Worm (Caenorhabditis elegans) whole organism, L1 larva: Measurements from ENCODE around the gene dhs-18.

Experiments
- C04F5.9 ChIP-seq: sonication (generic microtip); optimal IDR thresholded peaks from 2 replicates; lab custom pipeline; 2016; ENCODE audit warnings: missing genetic modification characterization, missing compliant biosample characterization
- C16A3.4 ChIP-seq: fragments of 150-350 bp; optimal IDR thresholded peaks from 2 replicates; lab custom pipeline; 2014; ENCODE audit warnings: missing biosample characterization, missing genetic modification characterization
- F16B12.6 ChIP-seq: fragments of 150-350 bp; optimal IDR thresholded peaks from 2 replicates; lab custom pipeline; 2014; ENCODE audit warnings: missing biosample characterization, missing genetic modification characterization
- Y116A8C.19 ChIP-seq: sonication (generic microtip); optimal IDR thresholded peaks from 2 replicates; lab custom pipeline; 2016; ENCODE audit warnings: missing compliant biosample characterization, missing genetic modification characterization, borderline replicate concordance
- aha-1 ChIP-seq: fragments of 150-350 bp; optimal IDR thresholded peaks from 2 replicates; lab custom pipeline; 2014; ENCODE audit warnings: missing biosample characterization, missing genetic modification characterization
- alr-1 ChIP-seq: fragments of 200-800 bp; sonication (Bioruptor generic); optimal IDR thresholded peaks from 2 replicates; lab custom pipeline; 2018; ENCODE audit warnings: borderline replicate concordance, mild to moderate bottlenecking, missing genetic modification characterization, missing compliant biosample characterization
- aly-2 ChIP-seq: fragments of 150-350 bp; optimal IDR thresholded peaks from 2 replicates; lab custom pipeline; 2014; ENCODE audit warnings: missing biosample characterization, missing genetic modification characterization
- ama-1 ChIP-seq: fragments of 150-350 bp; optimal IDR thresholded peaks from 2 replicates; lab custom pipeline; 2014
- ceh-63 ChIP-seq: fragments of 200-800 bp; sonication (Bioruptor generic); optimal IDR thresholded peaks from 2 replicates; lab custom pipeline; 2018; ENCODE audit warnings: mild to moderate bottlenecking, missing genetic modification characterization, missing compliant biosample characterization
- ceh-8 ChIP-seq: fragments of 200-800 bp; sonication (Bioruptor generic); optimal IDR thresholded peaks from 2 replicates; lab custom pipeline; 2018; ENCODE audit warnings: mild to moderate bottlenecking, missing genetic modification characterization, moderate library complexity, missing compliant biosample characterization
- ceh-82 ChIP-seq, 3 experiments: fragments of 150-350 bp in 1 of 3; sonication (generic microtip) in 2 of 3; optimal IDR thresholded peaks; 2 replicates each; lab custom pipeline; 2014 to 2017; ENCODE audit warnings: missing biosample characterization in 3 of 3, missing genetic modification characterization in 3 of 3
- ceh-88 ChIP-seq: fragments of 200-800 bp; sonication (Bioruptor generic); IDR thresholded peaks from 2 replicates; pipeline ENCODE4 v1.3.6; 2022; ENCODE audit warnings: missing genetic modification characterization, missing compliant biosample characterization
- ceh-90 ChIP-seq: sonication (generic microtip); optimal IDR thresholded peaks from 2 replicates; lab custom pipeline; 2016; ENCODE audit warnings: missing genetic modification characterization, missing compliant biosample characterization
- ces-1 ChIP-seq: fragments of 150-350 bp; optimal IDR thresholded peaks from 2 replicates; lab custom pipeline; 2014; ENCODE audit warnings: missing biosample characterization, missing genetic modification reagents, missing genetic modification characterization
- dpl-1 ChIP-seq, 3 experiments: fragments of 150-350 bp in 2 of 3; sonication (generic microtip) in 1 of 3; optimal IDR thresholded peaks; 2 replicates each; lab custom pipeline; 2014 to 2017; ENCODE audit warnings: missing biosample characterization in 3 of 3, missing genetic modification characterization in 3 of 3, missing genetic modification reagents in 3 of 3
- dsc-1 ChIP-seq: sonication (generic microtip); optimal IDR thresholded peaks from 2 replicates; lab custom pipeline; 2016; ENCODE audit warnings: mild to moderate bottlenecking, missing genetic modification characterization, missing compliant biosample characterization
- egl-27 ChIP-seq, 2 experiments: fragments of 150-350 bp in 1 of 2; sonication (generic microtip); optimal IDR thresholded peaks; 3 replicates each; lab custom pipeline; 2017 to 2018; ENCODE audit warnings: missing biosample characterization in 2 of 2, missing genetic modification characterization in 2 of 2, missing genetic modification reagents in 2 of 2
- elt-2 ChIP-seq: sonication (generic microtip); optimal IDR thresholded peaks from 2 replicates; lab custom pipeline; 2016; ENCODE audit warnings: missing genetic modification characterization, mild to moderate bottlenecking, inconsistent platforms, missing compliant biosample characterization, missing genetic modification reagents
- ets-5 ChIP-seq: fragments of 200-800 bp; sonication (Bioruptor generic); IDR thresholded peaks from 2 replicates; pipeline ENCODE4 v1.3.6; 2022; ENCODE audit warnings: missing genetic modification characterization, missing compliant biosample characterization
- fkh-10 ChIP-seq: sonication (generic microtip); optimal IDR thresholded peaks from 2 replicates; lab custom pipeline; 2017; ENCODE audit warnings: missing biosample characterization, missing genetic modification reagents, missing genetic modification characterization
- fkh-4 ChIP-seq: sonication (generic microtip); optimal IDR thresholded peaks from 2 replicates; lab custom pipeline; 2016; ENCODE audit warnings: missing compliant biosample characterization, missing genetic modification characterization, borderline replicate concordance
- fos-1 ChIP-seq: fragments of 150-350 bp; optimal IDR thresholded peaks from 2 replicates; lab custom pipeline; 2014; ENCODE audit warnings: missing biosample characterization, missing genetic modification characterization
- grh-1 ChIP-seq: fragments of 200-800 bp; sonication (Bioruptor generic); IDR thresholded peaks from 2 replicates; pipeline ENCODE4 v1.3.6; 2022; ENCODE audit warnings: missing genetic modification reagents, missing genetic modification characterization, missing compliant biosample characterization
- hlh-4 ChIP-seq: sonication (generic microtip); optimal IDR thresholded peaks from 2 replicates; lab custom pipeline; 2016; ENCODE audit warnings: mild to moderate bottlenecking, missing genetic modification characterization, missing compliant biosample characterization
- hpl-2 ChIP-seq: fragments of 150-350 bp; optimal IDR thresholded peaks from 2 replicates; lab custom pipeline; 2014; ENCODE audit warnings: missing biosample characterization, missing genetic modification reagents, missing genetic modification characterization
- irx-1 ChIP-seq: sonication (generic microtip); optimal IDR thresholded peaks from 2 replicates; lab custom pipeline; 2016; ENCODE audit warnings: missing genetic modification characterization, missing compliant biosample characterization
- isw-1 ChIP-seq: fragments of 200-800 bp; sonication (Bioruptor generic); IDR thresholded peaks from 2 replicates; pipeline ENCODE4 v1.3.6; 2022; ENCODE audit warnings: missing genetic modification characterization, missing compliant biosample characterization
- lin-13 ChIP-seq: fragments of 150-350 bp; optimal IDR thresholded peaks from 2 replicates; lab custom pipeline; 2014; ENCODE audit warnings: missing biosample characterization, missing genetic modification reagents, missing genetic modification characterization
- lin-14 ChIP-seq: fragments of 200-800 bp; sonication (Bioruptor generic); optimal IDR thresholded peaks from 2 replicates; lab custom pipeline; 2018; ENCODE audit warnings: mild to moderate bottlenecking, missing genetic modification characterization, moderate library complexity, missing compliant biosample characterization
- lin-35 ChIP-seq, 2 experiments: fragments of 150-350 bp; optimal IDR thresholded peaks; 2 replicates each; lab custom pipeline; 2014; ENCODE audit warnings: missing biosample characterization in 2 of 2, missing genetic modification characterization in 2 of 2, missing genetic modification reagents in 2 of 2
- lin-39 ChIP-seq: fragments of 150-350 bp; optimal IDR thresholded peaks from 2 replicates; lab custom pipeline; 2014; ENCODE audit warnings: missing biosample characterization, missing genetic modification reagents, missing genetic modification characterization
- lsy-2 ChIP-seq, 2 experiments: fragments of 150-350 bp; optimal IDR thresholded peaks; 2 replicates each; lab custom pipeline; 2014; ENCODE audit warnings: missing biosample characterization in 2 of 2, missing genetic modification characterization in 2 of 2
- mep-1 ChIP-seq: fragments of 150-350 bp; optimal IDR thresholded peaks from 2 replicates; lab custom pipeline; 2014; ENCODE audit warnings: missing biosample characterization, missing genetic modification characterization
- nhr-19 ChIP-seq: fragments of 200-800 bp; sonication (Bioruptor generic); conservative IDR thresholded peaks from 2 replicates; pipeline ENCODE4 v1.3.6; 2022; ENCODE audit warnings: missing genetic modification characterization, missing compliant biosample characterization
- nhr-237 ChIP-seq: fragments of 150-350 bp; optimal IDR thresholded peaks from 2 replicates; lab custom pipeline; 2014; ENCODE audit warnings: missing biosample characterization, missing genetic modification characterization
- nhr-47 ChIP-seq: sonication (generic microtip); optimal IDR thresholded peaks from 2 replicates; lab custom pipeline; 2016; ENCODE audit warnings: mild to moderate bottlenecking, missing genetic modification characterization, moderate library complexity, missing compliant biosample characterization
- nhr-71 ChIP-seq: sonication (generic microtip); optimal IDR thresholded peaks from 2 replicates; lab custom pipeline; 2016; ENCODE audit warnings: mild to moderate bottlenecking, missing genetic modification characterization, moderate library complexity, missing compliant biosample characterization
- nhr-77 ChIP-seq: fragments of 150-350 bp; optimal IDR thresholded peaks from 2 replicates; lab custom pipeline; 2014; ENCODE audit warnings: missing biosample characterization, missing genetic modification characterization
- nhr-85 ChIP-seq: sonication (generic microtip); peaks from one replicate; lab custom pipeline; 2016; ENCODE audit warnings: missing genetic modification characterization, inconsistent platforms, missing compliant biosample characterization
- nhr-90 ChIP-seq: sonication (generic microtip); optimal IDR thresholded peaks from 2 replicates; lab custom pipeline; 2016; ENCODE audit warnings: mild to moderate bottlenecking, missing genetic modification characterization, missing compliant biosample characterization; ENCODE audit not compliant: poor library complexity
- pax-3 ChIP-seq: fragments of 200-800 bp; sonication (Bioruptor generic); optimal IDR thresholded peaks from 2 replicates; lab custom pipeline; 2018; ENCODE audit warnings: mild to moderate bottlenecking, missing genetic modification characterization, moderate library complexity, missing compliant biosample characterization
- rnt-1 ChIP-seq: sonication (generic microtip); optimal IDR thresholded peaks from 2 replicates; lab custom pipeline; 2016; ENCODE audit warnings: mild to moderate bottlenecking, missing genetic modification characterization, moderate library complexity, missing compliant biosample characterization
- skn-1 ChIP-seq: fragments of 150-350 bp; optimal IDR thresholded peaks from 2 replicates; lab custom pipeline; 2014; ENCODE audit warnings: missing biosample characterization, missing genetic modification characterization
- snpc-4 ChIP-seq: fragments of 150-350 bp; optimal IDR thresholded peaks from 2 replicates; lab custom pipeline; 2014; ENCODE audit warnings: missing biosample characterization, missing genetic modification characterization
- snu-23 ChIP-seq: sonication (generic microtip); optimal IDR thresholded peaks from 2 replicates; lab custom pipeline; 2016; ENCODE audit warnings: missing genetic modification characterization, missing compliant biosample characterization
- sox-4 ChIP-seq: sonication (generic microtip); optimal IDR thresholded peaks from 2 replicates; lab custom pipeline; 2016; ENCODE audit warnings: missing genetic modification characterization, missing compliant biosample characterization
- sptf-1 ChIP-seq: fragments of 150-350 bp; optimal IDR thresholded peaks from 2 replicates; lab custom pipeline; 2014; ENCODE audit warnings: missing biosample characterization, missing genetic modification characterization
- sup-37 ChIP-seq: fragments of 200-800 bp; sonication (Bioruptor generic); optimal IDR thresholded peaks from 2 replicates; lab custom pipeline; 2018; ENCODE audit warnings: mild to moderate bottlenecking, missing genetic modification characterization, missing compliant biosample characterization
- tbx-2 ChIP-seq: sonication (generic microtip); optimal IDR thresholded peaks from 2 replicates; lab custom pipeline; 2016; ENCODE audit warnings: missing genetic modification characterization, missing compliant biosample characterization
- unc-130 ChIP-seq: fragments of 150-350 bp; optimal IDR thresholded peaks from 2 replicates; lab custom pipeline; 2017; ENCODE audit warnings: missing biosample characterization, missing genetic modification characterization, inconsistent platforms
- unc-30 ChIP-seq: sonication (generic microtip); optimal IDR thresholded peaks from 2 replicates; lab custom pipeline; 2017; ENCODE audit warnings: missing biosample characterization, missing genetic modification characterization
- unc-62 ChIP-seq: fragments of 150-350 bp; optimal IDR thresholded peaks from 2 replicates; lab custom pipeline; 2014; ENCODE audit warnings: missing biosample characterization, missing genetic modification reagents, missing genetic modification characterization
- unc-86 ChIP-seq: sonication (generic microtip); optimal IDR thresholded peaks from 2 replicates; lab custom pipeline; 2016; ENCODE audit warnings: missing genetic modification characterization, missing compliant biosample characterization
- zag-1 ChIP-seq: fragments of 150-350 bp; optimal IDR thresholded peaks from 2 replicates; lab custom pipeline; 2014; ENCODE audit warnings: missing biosample characterization, missing genetic modification characterization

The dhs-18 gene

DNA sequence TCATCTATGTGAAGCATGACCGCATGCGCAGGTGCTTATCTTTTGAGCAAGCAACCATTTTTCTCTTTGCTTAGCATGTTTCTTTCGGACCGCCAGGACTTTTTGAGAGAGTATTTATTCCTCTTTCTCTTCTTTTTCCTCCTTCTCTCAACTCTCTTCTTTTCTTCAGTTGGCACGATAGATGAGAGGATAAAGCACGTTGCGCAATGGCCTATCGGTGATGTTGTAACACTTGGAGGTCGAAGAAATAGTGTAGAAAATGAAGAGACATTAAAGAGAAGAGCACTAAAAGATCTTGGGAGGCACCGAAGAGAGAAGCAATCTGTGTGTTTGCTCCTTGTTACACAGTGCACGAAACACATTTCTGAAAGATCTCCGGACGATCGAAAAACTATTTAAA is 37.1 kb upstream of the dhs-18 start (continued):
- TF ChIP-seq nhr-85 (tag; lab: Kevin White, UChicago) (no peak), hlh-4 (tag; lab: Kevin White, UChicago) (no peak), lin-13 (GFP tag; lab: Kevin White, UChicago) (no peak), C16A3.4 (tag; lab: Kevin White, UChicago) (peak; percentile 11), dsc-1 (tag; lab: Kevin White, UChicago) (peak; percentile 79), grh-1 (GFP tag; lab: Robert Waterston, UW) (no peak), lin-14 (GFP tag; lab: Kevin White, UChicago) (peak; percentile 92), nhr-19 (peak; percentile 67), fkh-10 (no peak), dpl-1 (GFP tag; optimal IDR thresholded peaks at IDR 0.05; lab: Kevin White, UChicago) (peak in 1 of 3 experiments; percentile 27), alr-1 (tag; lab: Kevin White, UChicago) (no peak), egl-27 (tag; optimal IDR thresholded peaks at IDR 0.05; lab: Kevin White, UChicago) (no peak), C04F5.9 (tag; lab: Kevin White, UChicago) (no peak), unc-62 (GFP tag; lab: Kevin White, UChicago) (no peak), ceh-63 (GFP tag; lab: Kevin White, UChicago) (no peak), unc-130 (tag; lab: Kevin White, UChicago) (no peak), unc-86 (tag; lab: Kevin White, UChicago) (no peak), lin-39 (tag; lab: Kevin White, UChicago) (no peak), ces-1 (GFP tag; lab: Kevin White, UChicago) (no peak), sup-37 (GFP tag; lab: Kevin White, UChicago) (peak; percentile 28), ceh-90 (tag; lab: Kevin White, UChicago) (no peak), fkh-4 (tag; lab: Kevin White, UChicago) (peak; percentile 12), fos-1 (tag; lab: Kevin White, UChicago) (peak; percentile 10), rnt-1 (peak; percentile 84), ceh-88 (GFP tag; lab: Robert Waterston, UW) (no peak), nhr-71 (tag; lab: Kevin White, UChicago) (peak; percentile 80), nhr-90 (tag; lab: Kevin White, UChicago) (no peak), F16B12.6 (tag; lab: Kevin White, UChicago) (no peak), ama-1 (lab: Kevin White, UChicago) (no peak), nhr-237 (no peak), irx-1 (tag; lab: Kevin White, UChicago) (peak; percentile 35), isw-1 (GFP tag; lab: Robert Waterston, UW) (no peak), elt-2 (tag; lab: Kevin White, UChicago) (no peak), lin-35 (GFP tag; optimal IDR thresholded peaks at IDR 0.05; lab: Kevin White, UChicago) (peak in 1 of 2 experiments; percentile 10), Y116A8C.19 (no peak), skn-1 (no peak), tbx-2 (tag; lab: Kevin White, UChicago) (peak; percentile 67), sox-4 (tag; lab: Kevin White, UChicago) (no peak), nhr-77 (tag; lab: Kevin White, UChicago) (peak; percentile 66), unc-30 (tag; lab: Kevin White, UChicago) (no peak), snpc-4 (tag; lab: Kevin White, UChicago) (no peak), ceh-82 (tag; optimal IDR thresholded peaks at IDR 0.05; lab: Kevin White, UChicago) (peak in 2 of 3 experiments; percentile 24 to 42), hpl-2 (GFP tag; lab: Kevin White, UChicago) (no peak), mep-1 (peak; percentile 49), snu-23 (GFP tag; lab: Kevin White, UChicago) (peak; percentile 64), aha-1 (no peak), lsy-2 (tag; optimal IDR thresholded peaks at IDR 0.05; lab: Kevin White, UChicago) (peak; percentile 23 to 60), zag-1 (tag; lab: Kevin White, UChicago) (no peak), sptf-1 (tag; lab: Kevin White, UChicago) (no peak), ceh-8 (GFP tag; lab: Kevin White, UChicago) (no peak), pax-3 (no peak), nhr-47 (tag; lab: Kevin White, UChicago) (peak; percentile 23), ets-5 (GFP tag; lab: Robert Waterston, UW) (no peak), aly-2 (tag; lab: Kevin White, UChicago) (peak; percentile 32)
